Worm (Caenorhabditis elegans) whole organism, L3 larva: ENCODE data around the gene suds-3.

ENCODE experiments used
- aly-2 ChIP-seq: fragments of 150-350 bp; optimal IDR thresholded peaks from 2 replicates; lab custom pipeline; 2014; ENCODE audit warnings: missing biosample characterization, missing genetic modification characterization
- ama-1 ChIP-seq: fragments of 150-350 bp; optimal IDR thresholded peaks from 2 replicates; lab custom pipeline; 2018
- ceh-16 ChIP-seq: sonication (generic microtip); optimal IDR thresholded peaks from 2 replicates; lab custom pipeline; 2017; ENCODE audit warnings: missing biosample characterization, missing genetic modification characterization
- ceh-28 ChIP-seq: fragments of 150-350 bp; optimal IDR thresholded peaks from 2 replicates; lab custom pipeline; 2014; ENCODE audit warnings: missing biosample characterization, missing genetic modification reagents, missing genetic modification characterization
- ceh-82 ChIP-seq: fragments of 150-350 bp; optimal IDR thresholded peaks from 2 replicates; lab custom pipeline; 2014; ENCODE audit warnings: missing biosample characterization, missing genetic modification characterization
- daf-12 ChIP-seq: fragments of 150-350 bp; optimal IDR thresholded peaks from 2 replicates; lab custom pipeline; 2014; ENCODE audit warnings: missing biosample characterization, missing genetic modification reagents, missing genetic modification characterization
- egl-27 ChIP-seq: sonication (generic microtip); optimal IDR thresholded peaks from 4 replicates; lab custom pipeline; 2017; ENCODE audit warnings: missing biosample characterization, missing genetic modification reagents, missing genetic modification characterization
- egl-5 ChIP-seq: fragments of 150-350 bp; optimal IDR thresholded peaks from 2 replicates; lab custom pipeline; 2017; ENCODE audit warnings: missing biosample characterization, missing genetic modification reagents, missing genetic modification characterization, inconsistent platforms
- elt-1 ChIP-seq: fragments of 150-350 bp; optimal IDR thresholded peaks from 2 replicates; lab custom pipeline; 2014; ENCODE audit warnings: missing biosample characterization, missing genetic modification characterization
- elt-2 ChIP-seq: sonication (generic microtip); optimal IDR thresholded peaks from 2 replicates; lab custom pipeline; 2016; ENCODE audit warnings: missing genetic modification reagents, mild to moderate bottlenecking, missing genetic modification characterization, missing compliant biosample characterization
- elt-3 ChIP-seq, 3 experiments: fragments of 150-350 bp in 1 of 3; sonication (generic microtip) in 2 of 3; optimal IDR thresholded peaks; 2 replicates in 2 of 3; 4 replicates in 1 of 3; lab custom pipeline; 2014 to 2017; ENCODE audit warnings: missing biosample characterization in 3 of 3, missing genetic modification characterization in 3 of 3
- eor-1 ChIP-seq, 2 experiments: fragments of 150-350 bp; optimal IDR thresholded peaks; 2 replicates each; lab custom pipeline; 2014 to 2018; ENCODE audit warnings: missing biosample characterization in 2 of 2, missing genetic modification characterization in 2 of 2
- fkh-2 ChIP-seq: fragments of 150-350 bp; optimal IDR thresholded peaks from 2 replicates; lab custom pipeline; 2014; ENCODE audit warnings: missing biosample characterization, missing genetic modification reagents, missing genetic modification characterization
- fos-1 ChIP-seq: fragments of 150-350 bp; optimal IDR thresholded peaks from 2 replicates; lab custom pipeline; 2014; ENCODE audit warnings: missing biosample characterization, missing genetic modification characterization
- hmg-11 ChIP-seq: sonication (generic microtip); optimal IDR thresholded peaks from 2 replicates; lab custom pipeline; 2016; ENCODE audit warnings: missing genetic modification characterization, missing compliant biosample characterization
- jun-1 ChIP-seq: fragments of 150-350 bp; optimal IDR thresholded peaks from 2 replicates; lab custom pipeline; 2014; ENCODE audit warnings: missing biosample characterization, missing genetic modification reagents, missing genetic modification characterization
- lin-15B ChIP-seq: fragments of 150-350 bp; optimal IDR thresholded peaks from 2 replicates; lab custom pipeline; 2014; ENCODE audit warnings: missing biosample characterization, missing genetic modification characterization
- lin-39 ChIP-seq: fragments of 150-350 bp; optimal IDR thresholded peaks from 2 replicates; lab custom pipeline; 2018; ENCODE audit warnings: missing biosample characterization, missing genetic modification reagents, missing genetic modification characterization
- mdl-1 ChIP-seq: fragments of 150-350 bp; optimal IDR thresholded peaks from 2 replicates; lab custom pipeline; 2014; ENCODE audit warnings: missing biosample characterization, missing genetic modification characterization
- mml-1 ChIP-seq: fragments of 150-350 bp; sonication (generic microtip); optimal IDR thresholded peaks from 3 replicates; lab custom pipeline; 2014; ENCODE audit warnings: missing biosample characterization, missing genetic modification characterization
- nhr-12 ChIP-seq: fragments of 150-350 bp; optimal IDR thresholded peaks from 2 replicates; lab custom pipeline; 2014; ENCODE audit warnings: missing biosample characterization, missing genetic modification characterization
- nhr-23 ChIP-seq: fragments of 150-350 bp; optimal IDR thresholded peaks from 2 replicates; lab custom pipeline; 2014; ENCODE audit warnings: missing biosample characterization, missing genetic modification reagents, missing genetic modification characterization
- nhr-28 ChIP-seq: fragments of 150-350 bp; optimal IDR thresholded peaks from 2 replicates; lab custom pipeline; 2014; ENCODE audit warnings: missing biosample characterization, missing genetic modification characterization
- nhr-43 ChIP-seq: sonication (generic microtip); optimal IDR thresholded peaks from 2 replicates; lab custom pipeline; 2016; ENCODE audit warnings: mild to moderate bottlenecking, missing genetic modification characterization, missing compliant biosample characterization; ENCODE audit not compliant: poor library complexity, severe bottlenecking
- nhr-67 ChIP-seq: fragments of 150-350 bp; optimal IDR thresholded peaks from 2 replicates; lab custom pipeline; 2014; ENCODE audit warnings: missing biosample characterization, missing genetic modification characterization
- nhr-76 ChIP-seq: fragments of 150-350 bp; sonication (generic microtip); optimal IDR thresholded peaks from 5 replicates; lab custom pipeline; 2014; ENCODE audit warnings: missing biosample characterization, missing genetic modification characterization
- pha-4 ChIP-seq: fragments of 150-350 bp; optimal IDR thresholded peaks from 2 replicates; lab custom pipeline; 2014; ENCODE audit warnings: missing biosample characterization, missing genetic modification reagents, missing genetic modification characterization
- pqm-1 ChIP-seq: fragments of 150-350 bp; optimal IDR thresholded peaks from 2 replicates; lab custom pipeline; 2017; ENCODE audit warnings: missing biosample characterization, missing genetic modification characterization, inconsistent platforms
- sea-2 ChIP-seq: fragments of 150-350 bp; sonication (generic microtip); optimal IDR thresholded peaks from 4 replicates; lab custom pipeline; 2014; ENCODE audit warnings: missing biosample characterization, missing genetic modification reagents, missing genetic modification characterization
- skn-1 ChIP-seq: fragments of 150-350 bp; optimal IDR thresholded peaks from 2 replicates; lab custom pipeline; 2014; ENCODE audit warnings: missing biosample characterization, missing genetic modification characterization
- snpc-4 ChIP-seq: fragments of 150-350 bp; optimal IDR thresholded peaks from 2 replicates; lab custom pipeline; 2014; ENCODE audit warnings: missing biosample characterization, missing genetic modification characterization
- tbx-2 ChIP-seq: sonication (generic microtip); optimal IDR thresholded peaks from 2 replicates; lab custom pipeline; 2016; ENCODE audit warnings: mild to moderate bottlenecking, missing genetic modification characterization, missing compliant biosample characterization
- unc-39 ChIP-seq: sonication (generic microtip); optimal IDR thresholded peaks from 4 replicates; lab custom pipeline; 2017; ENCODE audit warnings: missing biosample characterization, missing genetic modification characterization
- unc-62 ChIP-seq: fragments of 150-350 bp; sonication (generic microtip); optimal IDR thresholded peaks from 4 replicates; lab custom pipeline; 2014; ENCODE audit warnings: missing biosample characterization, missing genetic modification reagents, missing genetic modification characterization
- zag-1 ChIP-seq: fragments of 150-350 bp; optimal IDR thresholded peaks from 2 replicates; lab custom pipeline; 2014; ENCODE audit warnings: missing biosample characterization, missing genetic modification characterization
- ztf-11 ChIP-seq: fragments of 150-350 bp; optimal IDR thresholded peaks from 2 replicates; lab custom pipeline; 2014; ENCODE audit warnings: missing biosample characterization, missing genetic modification characterization

Gene suds-3

DNA sequence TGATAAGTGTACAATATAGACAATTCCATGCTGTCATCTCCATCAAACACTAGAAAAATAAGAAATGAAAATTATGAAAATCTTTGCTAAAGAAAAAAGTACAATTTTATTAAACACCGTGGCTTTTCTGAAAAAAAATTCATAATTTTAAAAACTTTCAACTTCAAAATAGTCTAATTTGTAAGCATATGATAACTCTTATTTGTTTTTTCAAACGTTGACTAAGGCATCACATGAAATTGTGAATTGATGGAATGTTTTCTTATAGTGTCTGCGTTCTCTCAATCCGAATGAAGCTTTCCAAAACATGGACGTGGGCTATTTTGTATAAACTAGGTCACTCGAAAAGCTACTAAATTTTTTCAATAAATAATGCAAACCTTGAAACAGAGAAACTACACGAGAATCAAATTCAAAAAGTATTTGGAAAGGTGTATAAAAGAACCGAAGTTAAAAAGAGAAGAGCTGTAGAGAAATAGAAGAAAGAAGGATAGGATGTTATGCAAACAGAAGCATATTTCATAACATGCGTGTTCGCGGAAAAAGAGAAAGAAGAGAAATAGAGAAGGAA, 44.8 kb upstream of the suds-3 start, which contains the start of gene clp-9:
clp-9 (minus strand) TSS at position 51 of the 571 bp plus-strand sequence.
- TF ChIP-seq nhr-67 (tag; lab: Kevin White, UChicago) (no peak), elt-2 (tag; lab: Kevin White, UChicago) (no peak), mml-1 (no peak), ceh-28 (tag; lab: Kevin White, UChicago) (no peak), zag-1 (tag; lab: Kevin White, UChicago) (no peak), nhr-28 (tag; lab: Kevin White, UChicago) (no peak), nhr-12 (tag; lab: Kevin White, UChicago) (no peak), unc-39 (tag; lab: Kevin White, UChicago) (no peak), ztf-11 (tag; lab: Kevin White, UChicago) (no peak), pha-4 (tag; lab: Kevin White, UChicago) (peak; percentile 40), lin-15B (tag; lab: Kevin White, UChicago) (no peak), nhr-43 (no peak), skn-1 (no peak), nhr-23 (tag; lab: Kevin White, UChicago) (peak; percentile 39), hmg-11 (tag; lab: Kevin White, UChicago) (no peak), egl-5 (no peak), ama-1 (no peak), fkh-2 (tag; lab: Kevin White, UChicago) (no peak)

DNA sequence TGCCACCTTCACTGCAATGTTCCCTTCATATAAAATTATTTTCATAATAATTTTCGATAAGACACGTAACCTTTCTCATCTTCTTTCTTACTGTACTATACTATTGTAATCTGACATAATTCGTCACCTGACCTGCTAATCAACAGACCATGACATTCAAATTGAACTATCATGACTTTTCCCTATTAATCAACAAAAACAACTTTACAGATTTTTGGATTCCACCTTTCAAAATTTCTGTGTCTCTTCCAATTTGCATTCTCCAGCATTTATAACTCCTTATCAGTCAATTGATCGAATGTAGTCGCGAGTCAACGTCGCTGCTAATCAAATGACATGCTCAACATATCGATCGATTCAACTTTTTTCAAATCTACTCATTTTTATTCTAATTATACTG, 41.2 kb upstream of the suds-3 start, which contains the start of gene fshr-1:
fshr-1 (plus strand) TSS at position 209 of the 400 bp plus-strand sequence.
- TF ChIP-seq egl-5, result no peak
- no peak for TF ChIP-seq nhr-67 (tag; lab: Kevin White, UChicago)
- no peak for TF ChIP-seq nhr-23 (tag; lab: Kevin White, UChicago)
- no peak for TF ChIP-seq unc-62
- no peak for TF ChIP-seq elt-3 (tag; optimal IDR thresholded peaks at IDR 0.05; lab: Kevin White, UChicago)
- no peak for TF ChIP-seq ama-1
- no peak for TF ChIP-seq eor-1 (tag; optimal IDR thresholded peaks at IDR 0.05; lab: Kevin White, UChicago)
- peak; percentile 45 for TF ChIP-seq pha-4 (tag; lab: Kevin White, UChicago)
- no peak for TF ChIP-seq fos-1 (tag; lab: Kevin White, UChicago)
- TF ChIP-seq lin-15B (tag; lab: Kevin White, UChicago), result no peak
- no peak for TF ChIP-seq mdl-1 (tag; lab: Kevin White, UChicago)
- TF ChIP-seq ceh-82 (tag; lab: Kevin White, UChicago), result no peak
- TF ChIP-seq lin-39, result no peak
- TF ChIP-seq nhr-43, result no peak
- no peak for TF ChIP-seq ztf-11 (tag; lab: Kevin White, UChicago)
- no peak for TF ChIP-seq daf-12 (tag; lab: Kevin White, UChicago)
- TF ChIP-seq elt-2 (tag; lab: Kevin White, UChicago), result peak; percentile 86
- TF ChIP-seq aly-2 (tag; lab: Kevin White, UChicago), result no peak
- no peak for TF ChIP-seq tbx-2
- peak; percentile 1 for TF ChIP-seq jun-1 (tag; lab: Kevin White, UChicago)
- TF ChIP-seq nhr-76, result no peak
- TF ChIP-seq hmg-11 (tag; lab: Kevin White, UChicago), result no peak
- TF ChIP-seq snpc-4 (tag; lab: Kevin White, UChicago), result no peak
- TF ChIP-seq ceh-28 (tag; lab: Kevin White, UChicago), result peak; percentile 14
- no peak for TF ChIP-seq ceh-16
- TF ChIP-seq egl-27 (tag; lab: Kevin White, UChicago), result no peak
- TF ChIP-seq nhr-28 (tag; lab: Kevin White, UChicago), result no peak
- no peak for TF ChIP-seq zag-1 (tag; lab: Kevin White, UChicago)
- peak; percentile 66 for TF ChIP-seq pqm-1 (tag; lab: Kevin White, UChicago)
- TF ChIP-seq skn-1, result peak; percentile 47

DNA sequence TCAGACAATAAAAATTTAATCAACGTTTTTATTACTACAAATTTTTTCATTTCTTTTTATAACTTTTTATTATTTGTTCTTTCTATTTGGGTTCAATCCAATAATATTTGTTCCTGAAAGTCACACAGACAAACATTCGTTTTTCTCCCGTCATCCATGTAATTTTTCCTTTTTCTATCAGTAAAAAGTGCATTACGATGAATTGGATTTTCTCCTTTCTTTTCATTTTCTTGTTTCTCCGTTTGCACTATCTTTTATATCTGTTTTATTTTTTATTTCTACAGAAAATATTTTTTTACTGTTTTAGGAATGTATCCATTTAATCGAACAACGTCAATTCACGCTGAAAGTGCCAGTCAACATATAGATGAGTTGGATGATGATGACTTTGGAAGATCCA, 31.5 kb upstream of the suds-3 start, which contains the start of gene egl-47:
egl-47 (plus strand) TSS at position 301 of the 400 bp plus-strand sequence.
- TF ChIP-seq aly-2 (tag; lab: Kevin White, UChicago) (no peak), mml-1 (no peak), zag-1 (tag; lab: Kevin White, UChicago) (no peak), elt-2 (tag; lab: Kevin White, UChicago) (no peak), elt-3 (tag; optimal IDR thresholded peaks at IDR 0.05; lab: Kevin White, UChicago) (no peak), fos-1 (tag; lab: Kevin White, UChicago) (no peak), nhr-28 (tag; lab: Kevin White, UChicago) (no peak), sea-2 (GFP tag; lab: Kevin White, UChicago) (no peak), egl-5 (no peak), snpc-4 (tag; lab: Kevin White, UChicago) (no peak), ztf-11 (tag; lab: Kevin White, UChicago) (no peak), egl-27 (tag; lab: Kevin White, UChicago) (no peak), hmg-11 (tag; lab: Kevin White, UChicago) (no peak), mdl-1 (tag; lab: Kevin White, UChicago) (no peak), elt-1 (tag; lab: Kevin White, UChicago) (no peak), pqm-1 (tag; lab: Kevin White, UChicago) (no peak), ceh-16 (no peak)
